Worm (Caenorhabditis elegans): ENCODE results near the gene F22E5.17.

ce11 chrII:2721992-2722391 is 44.2 kb downstream of the F22E5.17 start:
- no peak for TF ChIP-seq ama-1 (optimal IDR thresholded peaks at IDR 0.05)
- TF ChIP-seq hlh-15 (tag; optimal IDR thresholded peaks at IDR 0.05), result no peak
